Worm (Caenorhabditis elegans): Measurements from ENCODE around the gene flh-1.
"Not testable (repeated sequence)": the region's sequence is repeated elsewhere in the genome, so short reads cannot be mapped to it uniquely, and the experiment has no call there.

The flh-1 gene

DNA sequence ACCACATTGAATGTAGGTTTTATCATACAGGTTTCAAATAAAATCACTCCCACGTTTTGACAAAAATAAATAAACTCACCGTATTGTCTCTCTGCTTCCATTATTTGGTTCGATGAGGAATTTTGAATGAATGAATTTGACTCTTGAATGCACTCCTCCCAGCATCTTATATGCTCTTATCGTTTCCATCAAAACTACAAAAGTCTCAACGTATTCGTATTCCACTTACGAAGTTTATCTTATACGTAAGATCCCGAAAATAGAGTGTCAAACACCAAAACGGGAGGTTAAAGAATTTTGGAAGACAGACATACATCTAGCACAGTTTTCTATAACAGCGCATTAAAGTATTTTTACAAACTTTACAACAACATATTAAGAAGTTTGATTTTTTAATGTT lies 29.8 kb upstream of the flh-1 start, which contains the start of gene nhr-264:
nhr-264 (minus strand) TSS at position 101 of the 400 bp plus-strand sequence.
- TF ChIP-seq F44E2.7 (GFP tag; IDR thresholded peaks at IDR 0.05); egl-27 (tag; optimal IDR thresholded peaks at IDR 0.05); duxl-1 (tag; optimal IDR thresholded peaks at IDR 0.05; ENCODE audit: poor library complexity): not testable (repeated sequence)

DNA sequence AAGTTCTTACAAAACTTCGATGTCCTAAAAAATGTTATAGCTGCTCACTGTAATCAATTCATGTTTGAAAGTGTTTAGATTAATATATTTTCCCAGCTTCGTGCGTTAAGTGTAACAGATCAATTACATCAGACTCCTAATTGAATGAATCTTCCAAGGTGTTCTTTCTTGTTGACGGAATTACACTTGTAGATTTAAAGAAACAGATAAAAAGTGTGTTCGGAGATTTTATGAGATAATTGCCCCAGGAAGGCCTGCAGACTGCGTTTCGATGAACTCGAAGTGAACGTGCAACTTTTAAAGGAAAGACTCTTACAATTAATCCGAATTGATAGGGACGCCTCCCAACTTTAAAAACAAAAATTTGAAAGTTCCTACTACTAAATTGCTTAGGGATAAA lies 25.6 kb upstream of the flh-1 start:
- TF ChIP-seq skn-1 (tag; optimal IDR thresholded peaks at IDR 0.05) (no peak), Y75B8A.6 (GFP tag; IDR thresholded peaks at IDR 0.05) (no peak), hmg-1.1 (GFP tag; IDR thresholded peaks at IDR 0.05) (no peak), php-3 (GFP tag; IDR thresholded peaks at IDR 0.05) (no peak), mdt-29 (GFP tag; IDR thresholded peaks at IDR 0.05) (no peak), pha-4 (GFP tag; IDR thresholded peaks at IDR 0.05) (no peak), pha-4 (tag; optimal IDR thresholded peaks at IDR 0.05) (no peak), T20F7.1 (GFP tag; optimal IDR thresholded peaks at IDR 0.05) (no peak), saeg-2 (GFP tag; IDR thresholded peaks at IDR 0.05) (no peak), mdl-1 (tag; optimal IDR thresholded peaks at IDR 0.05) (no peak), nhr-42 (GFP tag; IDR thresholded peaks at IDR 0.05) (no peak), nhr-10 (tag; optimal IDR thresholded peaks at IDR 0.05) (no peak), lin-13 (GFP tag; optimal IDR thresholded peaks at IDR 0.05) (no peak), tag-97 (GFP tag; IDR thresholded peaks at IDR 0.05) (no peak), hlh-11 (tag; optimal IDR thresholded peaks at IDR 0.05) (no peak), lir-3 (tag; optimal IDR thresholded peaks at IDR 0.05) (no peak), daf-12 (tag; optimal IDR thresholded peaks at IDR 0.05) (no peak)

DNA sequence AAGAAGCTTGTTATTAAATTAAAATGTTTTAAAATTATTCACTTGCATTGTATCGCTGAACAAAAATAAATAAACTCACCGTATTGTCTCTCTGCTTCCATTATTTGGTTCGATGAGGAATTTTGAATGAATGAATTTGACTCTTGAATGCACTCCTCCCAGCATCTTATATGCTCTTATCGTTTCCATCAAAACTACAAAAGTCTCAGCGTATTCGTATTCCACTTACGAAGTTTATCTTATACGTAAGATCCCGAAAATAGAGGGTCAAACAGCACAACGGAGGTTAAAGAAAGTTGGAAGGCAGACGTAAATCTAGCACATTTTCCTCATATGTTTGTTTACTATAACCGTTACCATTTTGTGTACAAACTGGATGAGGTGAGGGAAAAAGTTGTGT lies 22.2 kb upstream of the flh-1 start, which contains the start of gene nhr-267:
nhr-267 (minus strand) TSS at position 101 of the 400 bp plus-strand sequence.
- TF ChIP-seq mdt-29 (GFP tag; IDR thresholded peaks at IDR 0.05); ztf-11 (tag; optimal IDR thresholded peaks at IDR 0.05); mxl-3 (GFP tag; optimal IDR thresholded peaks at IDR 0.05): not testable (repeated sequence)

DNA sequence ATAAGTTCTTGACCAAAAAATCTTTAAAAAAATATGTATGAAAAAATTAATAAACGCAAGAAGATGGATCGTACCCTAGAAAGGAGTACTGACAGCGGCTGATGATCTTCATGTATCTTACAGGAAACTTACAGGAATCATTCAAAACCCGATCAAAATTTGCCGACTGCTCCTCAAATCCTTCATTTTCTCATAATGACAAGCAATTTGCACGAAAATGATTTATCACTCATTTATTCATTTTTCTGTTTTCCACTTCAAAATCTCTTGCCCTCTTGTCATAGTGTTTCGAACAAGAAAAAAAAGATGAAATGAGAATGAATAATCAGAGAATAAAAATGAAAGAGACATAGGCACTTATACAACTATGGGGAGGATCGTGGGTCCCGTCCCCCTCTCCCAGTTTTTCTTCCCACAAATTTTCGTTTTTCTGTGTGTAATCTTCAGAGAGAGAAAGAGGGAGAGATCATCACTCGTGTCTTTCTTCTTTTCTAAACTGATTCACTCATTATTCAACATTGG lies 10.0 kb upstream of the flh-1 start, which contains the start of gene nmy-3:
nmy-3 (plus strand) TSS at position 472 of the 522 bp plus-strand sequence.
- peak in 1 of 2 experiments; percentile 91 for TF ChIP-seq unc-62 (GFP tag; optimal IDR thresholded peaks at IDR 0.05 in 1 of 2)
- TF ChIP-seq unc-62 (tag; optimal IDR thresholded peaks at IDR 0.05) = no peak
- TF ChIP-seq F44E2.7 (GFP tag; IDR thresholded peaks at IDR 0.05) = no peak

DNA sequence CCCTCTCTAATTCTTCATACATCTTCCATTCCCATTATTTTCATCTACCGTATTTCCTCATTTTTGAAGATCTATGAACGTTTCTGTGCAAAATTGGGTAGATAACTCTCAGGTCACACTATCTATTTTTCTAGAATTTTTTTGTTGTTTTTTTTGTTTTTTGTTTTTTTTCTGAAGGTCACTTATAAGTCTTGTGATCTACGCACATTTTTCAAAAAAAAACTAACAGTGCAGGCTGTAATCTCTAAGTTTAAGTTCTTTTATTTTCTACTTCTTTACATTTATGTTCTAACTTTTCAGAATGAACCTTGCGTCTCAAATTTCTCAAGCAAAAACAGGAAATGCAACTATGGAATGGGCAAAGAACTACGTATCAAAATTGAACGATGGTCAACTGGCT lies 5.7 kb upstream of the flh-1 start, which contains the start of gene flh-3:
flh-3 (plus strand) TSS at position 301 of the 400 bp plus-strand sequence.
- no peak for TF ChIP-seq ceh-44 (GFP tag; IDR thresholded peaks at IDR 0.05)
- no peak for TF ChIP-seq zfp-3 (GFP tag; conservative IDR thresholded peaks at IDR 0.05)
- no peak for TF ChIP-seq Y75B8A.6 (GFP tag; IDR thresholded peaks at IDR 0.05)
- no peak for TF ChIP-seq attf-4 (tag; optimal IDR thresholded peaks at IDR 0.05)
- TF ChIP-seq tag-97 (GFP tag; IDR thresholded peaks at IDR 0.05) = no peak
- no peak for TF ChIP-seq nhr-41 (GFP tag; IDR thresholded peaks at IDR 0.05)
- TF ChIP-seq F49E8.2 (tag; optimal IDR thresholded peaks at IDR 0.05; ENCODE audit: borderline replicate concordance) = no peak
- TF ChIP-seq nhr-11 (tag; optimal IDR thresholded peaks at IDR 0.05) = no peak
- TF ChIP-seq egl-27 (tag; optimal IDR thresholded peaks at IDR 0.05) = no peak
- TF ChIP-seq R02D3.7 (tag; optimal IDR thresholded peaks at IDR 0.05) = no peak
- TF ChIP-seq lsy-2 (tag; optimal IDR thresholded peaks at IDR 0.05) = no peak
- no peak for TF ChIP-seq lin-39 (tag; optimal IDR thresholded peaks at IDR 0.05)
- no peak for TF ChIP-seq sdz-12 (GFP tag; optimal IDR thresholded peaks at IDR 0.05)
- no peak for TF ChIP-seq jun-1 (tag; optimal IDR thresholded peaks at IDR 0.05)
- TF ChIP-seq dve-1 (tag; optimal IDR thresholded peaks at IDR 0.05; ENCODE audit: insufficient read depth) = no peak
- TF ChIP-seq lin-1 (GFP tag; IDR thresholded peaks at IDR 0.05) = no peak
- no peak for TF ChIP-seq mxl-2 (GFP tag; conservative IDR thresholded peaks at IDR 0.05)
- no peak for TF ChIP-seq pha-4 (GFP tag; IDR thresholded peaks at IDR 0.05)
- TF ChIP-seq pha-4 (tag; optimal IDR thresholded peaks at IDR 0.05) = no peak
- no peak for TF ChIP-seq unc-130 (GFP tag; optimal IDR thresholded peaks at IDR 0.05)
- no peak for TF ChIP-seq dmd-9 (GFP tag; IDR thresholded peaks at IDR 0.05)

All from whole organism, L4 larva.